Fruit fly (Drosophila melanogaster) Kc167 (cell line): ENCODE measurements around the gene CG6972.

Source experiments
- Myc ChIP-seq: fragments of >200 bp; optimal IDR thresholded peaks from 2 replicates; lab custom pipeline; 2017; ENCODE audit warnings: missing external identifiers
- Sin3A ChIP-seq: fragments of >200 bp; optimal IDR thresholded peaks from 2 replicates; lab custom pipeline; 2018; ENCODE audit warnings: missing external identifiers
- h ChIP-seq: fragments of >200 bp; optimal IDR thresholded peaks from 3 replicates; lab custom pipeline; 2018; ENCODE audit warnings: missing external identifiers
- insv ChIP-seq: fragments of >200 bp; optimal IDR thresholded peaks from 3 replicates; lab custom pipeline; 2018; ENCODE audit warnings: missing external identifiers
- psq ChIP-seq: fragments of >200 bp; optimal IDR thresholded peaks from 2 replicates; lab custom pipeline; 2017; ENCODE audit warnings: missing external identifiers
- ttk ChIP-seq: sonication (Bioruptor generic); optimal IDR thresholded peaks from 2 replicates; lab custom pipeline; 2017; ENCODE audit warnings: missing external identifiers

Gene CG6972

DNA sequence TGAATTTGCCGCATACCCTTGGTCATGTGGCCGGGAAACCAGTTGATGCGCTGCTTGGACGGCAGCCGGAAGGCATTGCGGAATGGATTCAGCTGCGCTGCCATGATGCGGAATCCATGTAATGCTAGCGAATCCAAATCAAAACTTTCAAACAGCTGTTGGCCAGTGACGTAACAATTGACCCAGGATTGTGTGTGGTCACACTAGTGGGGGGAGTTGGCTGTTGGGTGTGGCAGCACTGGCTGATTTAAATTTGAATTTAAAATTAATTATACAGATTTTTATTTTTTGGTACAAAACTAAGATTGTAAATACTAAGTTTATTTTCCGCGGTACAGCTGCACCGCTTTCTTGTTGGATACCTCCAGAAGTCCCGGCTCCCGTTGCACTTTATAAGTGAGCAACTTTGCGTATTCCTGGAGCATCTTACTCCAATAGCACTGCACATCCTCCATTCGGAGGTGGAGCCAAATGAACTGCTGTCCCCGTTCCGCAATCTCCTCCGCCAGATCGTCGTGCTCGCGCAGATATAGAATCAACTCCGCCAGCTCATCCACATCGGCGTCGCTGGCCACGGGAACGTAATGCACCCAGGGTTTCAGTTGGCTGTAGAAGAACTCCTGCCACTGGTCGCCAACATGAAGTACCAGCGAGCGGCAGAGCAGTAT lies 45.8 kb downstream of the CG6972 start, which contains the start of gene CG17141:
Gene CG17141, minus strand, starts transcription at position 177 of the 668 bp plus-strand sequence.
- TF ChIP-seq ttk (lab: Kevin White, UChicago) (no peak), Sin3A (lab: Kevin White, UChicago) (no peak), insv (lab: Kevin White, UChicago) (no peak), Myc (no peak), psq (lab: Kevin White, UChicago) (no peak), h (lab: Kevin White, UChicago) (no peak)

DNA sequence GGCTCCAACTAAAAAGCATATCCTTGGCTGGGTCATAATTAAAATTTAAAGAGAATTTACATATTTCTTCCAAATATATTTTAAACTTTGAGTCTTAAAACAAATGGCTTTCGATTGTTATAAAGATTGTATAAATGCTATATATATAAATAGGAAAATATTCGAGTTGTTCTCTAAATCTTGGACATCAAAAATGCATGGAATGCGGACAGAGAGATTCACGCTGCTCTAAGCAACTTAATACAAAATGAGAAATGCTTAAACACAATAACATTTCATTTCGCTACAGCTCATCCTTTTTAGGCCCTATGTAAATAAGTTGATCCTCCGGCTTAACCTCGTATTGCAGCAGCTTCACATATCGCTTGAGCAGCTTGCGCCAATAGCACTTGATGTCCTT lies 47.1 kb downstream of the CG6972 start, which contains the start of gene CG31139:
Gene CG31139, minus strand, starts transcription at position 101 of the 400 bp plus-strand sequence.
- TF ChIP-seq ttk (lab: Kevin White, UChicago) (no peak), Sin3A (lab: Kevin White, UChicago) (no peak), psq (lab: Kevin White, UChicago) (no peak), h (lab: Kevin White, UChicago) (no peak), Myc (no peak), insv (lab: Kevin White, UChicago) (no peak)

DNA sequence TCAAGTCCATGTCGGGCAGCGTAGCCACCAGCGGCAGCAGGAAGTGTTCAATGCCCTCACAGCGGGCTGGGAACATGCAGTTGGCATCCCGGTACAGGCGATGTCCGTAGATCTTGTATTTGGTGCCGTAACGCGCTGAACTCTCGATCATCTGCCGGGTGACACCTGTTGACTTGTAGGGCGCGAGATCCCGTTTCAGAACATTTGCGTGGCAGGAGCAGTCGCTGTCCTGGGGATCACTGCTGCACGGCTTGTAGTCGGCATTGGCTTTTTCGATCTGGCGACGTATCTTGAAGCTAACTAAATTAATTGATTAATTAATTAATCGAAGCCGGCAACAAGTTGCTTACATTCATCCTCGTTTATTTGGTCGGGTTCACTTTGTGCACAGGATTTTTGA lies 48.2 kb downstream of the CG6972 start:
- TF ChIP-seq insv (lab: Kevin White, UChicago): no peak

DNA sequence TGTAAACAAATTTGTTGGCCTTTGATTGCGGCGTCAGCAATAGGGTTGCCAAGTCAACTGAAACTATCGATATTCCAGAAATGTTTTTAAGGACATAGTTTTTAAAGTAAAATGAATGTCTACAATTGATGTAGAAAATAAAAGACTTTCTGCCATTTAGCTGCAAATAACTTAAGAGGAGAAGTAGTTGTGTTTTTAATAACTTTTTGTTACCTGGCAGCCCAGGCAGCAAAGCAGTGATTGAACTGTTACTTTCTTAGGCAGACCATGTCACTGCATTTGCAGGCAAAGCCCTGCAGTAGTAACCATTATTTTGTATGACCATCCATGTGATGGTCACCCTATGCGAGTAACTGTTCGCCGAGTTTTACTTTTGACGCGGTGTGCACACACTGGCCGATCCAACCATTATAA lies 48.7 kb downstream of the CG6972 start, which contains the start of the genes rumi, CG7029 and Usp12-46:
Gene rumi, minus strand, starts transcription at position 64 of the 414 bp plus-strand sequence.
Gene CG7029, plus strand, starts transcription at position 368 of the 414 bp plus-strand sequence.
Gene Usp12-46, plus strand, starts transcription at position 368 of the 414 bp plus-strand sequence.
- TF ChIP-seq Sin3A (lab: Kevin White, UChicago) (no peak), psq (lab: Kevin White, UChicago) (no peak), ttk (lab: Kevin White, UChicago) (no peak), insv (lab: Kevin White, UChicago) (no peak), h (lab: Kevin White, UChicago) (no peak), Myc (no peak)

- no peak for TF ChIP-seq h (lab: Kevin White, UChicago)
- no peak for TF ChIP-seq insv (lab: Kevin White, UChicago)
- TF ChIP-seq Myc: no peak
- TF ChIP-seq psq (lab: Kevin White, UChicago): no peak
- TF ChIP-seq ttk (lab: Kevin White, UChicago): no peak
- TF ChIP-seq Sin3A (lab: Kevin White, UChicago): no peak
Measured at dm6 chr3R:22751111-22751510, 49.3 kb downstream of the CG6972 start.

DNA sequence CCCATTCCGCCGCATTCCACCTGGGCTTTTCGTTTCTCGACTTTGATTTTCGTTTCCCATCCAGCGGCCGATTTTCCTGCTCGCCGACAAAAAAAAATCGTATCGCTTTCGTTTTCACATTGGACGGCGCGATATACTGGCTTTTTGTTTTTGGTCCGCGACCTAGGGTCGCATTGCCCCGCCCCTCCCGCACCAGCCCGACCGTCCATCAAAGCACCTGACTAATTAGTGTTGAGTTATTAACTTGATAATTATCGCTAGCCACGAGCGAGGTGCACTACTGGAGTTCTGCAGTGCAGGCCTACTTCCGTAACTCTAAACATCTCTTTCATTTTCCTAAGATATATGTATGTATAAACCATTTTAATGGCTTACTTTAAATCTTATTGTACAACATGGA lies 49.9 kb downstream of the CG6972 start:
- TF ChIP-seq insv (lab: Kevin White, UChicago) (no peak), Myc (no peak), h (lab: Kevin White, UChicago) (no peak), psq (lab: Kevin White, UChicago) (no peak), Sin3A (lab: Kevin White, UChicago) (no peak), ttk (lab: Kevin White, UChicago) (no peak)

DNA sequence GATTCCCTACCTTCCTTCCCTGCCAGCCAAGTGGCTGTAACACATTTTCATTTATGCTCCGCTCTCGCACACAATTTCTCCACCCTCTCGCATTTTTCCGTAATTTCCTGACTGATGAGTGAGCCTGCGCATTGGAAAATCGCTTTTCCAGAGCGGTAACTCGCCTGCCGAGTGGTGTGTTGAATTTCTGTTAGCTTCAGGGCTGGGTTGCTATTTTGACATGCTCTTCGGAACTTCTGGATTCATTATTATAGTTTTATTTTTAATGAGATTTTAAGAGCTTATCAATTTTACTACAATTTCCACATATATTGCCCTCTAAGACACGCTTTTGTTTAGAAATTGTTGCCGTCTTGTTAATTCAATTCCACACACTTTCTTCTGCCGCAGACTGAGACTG lies 51.1 kb downstream of the CG6972 start:
- TF ChIP-seq Myc (no peak), h (lab: Kevin White, UChicago) (no peak), insv (lab: Kevin White, UChicago) (no peak), Sin3A (lab: Kevin White, UChicago) (no peak), ttk (lab: Kevin White, UChicago) (no peak), psq (lab: Kevin White, UChicago) (no peak)

DNA sequence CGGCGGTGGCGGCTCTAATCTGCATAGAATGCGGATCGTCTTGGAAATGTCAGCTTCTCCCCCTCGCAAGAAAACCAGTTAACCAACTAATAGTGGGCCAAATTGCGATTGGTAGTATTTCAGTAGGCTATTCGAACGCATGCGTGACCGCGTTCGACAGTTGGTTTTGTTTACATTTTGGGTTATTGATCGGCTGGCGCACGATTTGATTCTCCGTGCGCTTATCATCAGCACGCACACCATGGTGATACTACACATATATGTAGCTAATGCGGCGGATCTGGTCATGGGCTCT lies 51.7 kb downstream of the CG6972 start:
- no peak for TF ChIP-seq Myc
- TF ChIP-seq psq (lab: Kevin White, UChicago): no peak
- TF ChIP-seq Sin3A (lab: Kevin White, UChicago): no peak
- no peak for TF ChIP-seq ttk (lab: Kevin White, UChicago)
- TF ChIP-seq h (lab: Kevin White, UChicago): no peak
- no peak for TF ChIP-seq insv (lab: Kevin White, UChicago)
